Fruit fly (Drosophila melanogaster): ENCODE measurements around the gene CalpC.

CalpC gene

dm6 chrX:16275854-16276338 is 49.7 kb upstream of the CalpC start, which contains the start of the genes kat80 and Prosalpha4 (continued):
- TF ChIP-seq CG1832 (GFP tag; optimal IDR thresholded peaks at IDR 0.05) (no peak), ab (GFP tag; optimal IDR thresholded peaks at IDR 0.05) (no peak), CG8089 (GFP tag; optimal IDR thresholded peaks at IDR 0.05) (no peak), B-H2 (GFP tag; optimal IDR thresholded peaks at IDR 0.05) (peak; percentile 59), CG7745 (tag; optimal IDR thresholded peaks at IDR 0.05) (no peak), usp (GFP tag; optimal IDR thresholded peaks at IDR 0.05) (no peak), disco-r (GFP tag; optimal IDR thresholded peaks at IDR 0.05) (no peak), CG7928 (GFP tag; optimal IDR thresholded peaks at IDR 0.05) (peak; percentile 96), CG4282 (GFP tag; optimal IDR thresholded peaks at IDR 0.05) (no peak), scrt (GFP tag; optimal IDR thresholded peaks at IDR 0.05) (no peak), Dip2 (GFP tag; IDR thresholded peaks at IDR 0.05) (no peak), lov (optimal IDR thresholded peaks at IDR 0.05) (no peak), lov (GFP tag; IDR thresholded peaks at IDR 0.05) (no peak), CG42726 (GFP tag; IDR thresholded peaks at IDR 0.05; ENCODE audit: partially characterized antibody) (peak; percentile 41; the same call in 1 of the 2 replicates), CG11504 (tag; optimal IDR thresholded peaks at IDR 0.05) (peak; percentile 55), zen (tag; optimal IDR thresholded peaks at IDR 0.05) (peak; percentile 42), NfI (GFP tag; optimal IDR thresholded peaks at IDR 0.05) (peak; percentile 43), schlank (tag; optimal IDR thresholded peaks at IDR 0.05) (peak; percentile 24), zen2 (GFP tag; IDR thresholded peaks at IDR 0.05; ENCODE audit: partially characterized antibody) (no peak; the same call in 2 of the 3 replicates), tio (GFP tag; optimal IDR thresholded peaks at IDR 0.05) (no peak), CG32767 (GFP tag; IDR thresholded peaks at IDR 0.05) (no peak), BEAF-32 (GFP tag; optimal IDR thresholded peaks at IDR 0.05) (peak; percentile 75), jumu (GFP tag; optimal IDR thresholded peaks at IDR 0.05) (no peak), CG16813 (GFP tag; IDR thresholded peaks at IDR 0.05; ENCODE audit: partially characterized antibody) (peak; percentile 67), zf30C (GFP tag; optimal IDR thresholded peaks at IDR 0.05) (no peak), CG17361 (GFP tag; IDR thresholded peaks at IDR 0.05) (peak; percentile 56; the same call in 1 of the 3 replicates), Ssrp (tag; optimal IDR thresholded peaks at IDR 0.05) (peak; percentile 20), CG34422 (GFP tag; IDR thresholded peaks at IDR 0.05) (0 out of 3 replicates have a peak, but pooled peaks have one; percentile 52), CG3838 (GFP tag; optimal IDR thresholded peaks at IDR 0.05) (no peak), run (tag; optimal IDR thresholded peaks at IDR 0.05) (no peak), CG7987 (GFP tag; optimal IDR thresholded peaks at IDR 0.05) (no peak), peb (GFP tag; IDR thresholded peaks at IDR 0.05) (no peak), CG9797 (GFP tag; optimal IDR thresholded peaks at IDR 0.05) (peak; percentile 57), CG12391 (tag; optimal IDR thresholded peaks at IDR 0.05) (peak; percentile 65), CG2129 (GFP tag; IDR thresholded peaks at IDR 0.05; ENCODE audit: partially characterized antibody) (peak; percentile 40), Abd-B (GFP tag; optimal IDR thresholded peaks at IDR 0.05) (peak; percentile 5), Meics (GFP tag; optimal IDR thresholded peaks at IDR 0.05) (peak; percentile 45), hb (GFP tag; IDR thresholded peaks at IDR 0.05; ENCODE audit: partially characterized antibody) (0 out of 3 replicates have a peak, but pooled peaks have one; percentile 31), CG9817 (tag; optimal IDR thresholded peaks at IDR 0.05) (peak; percentile 29), CG3995 (GFP tag; optimal IDR thresholded peaks at IDR 0.05) (peak; percentile 96), tap (tag; optimal IDR thresholded peaks at IDR 0.05) (no peak), zfh1 (GFP tag; IDR thresholded peaks at IDR 0.05) (peak; percentile 27; the same call in 1 of the 3 replicates), hbn (GFP tag; IDR thresholded peaks at IDR 0.05; ENCODE audit: partially characterized antibody) (peak; percentile 48), Hey (tag; optimal IDR thresholded peaks at IDR 0.05) (no peak), CG10366 (GFP tag; IDR thresholded peaks at IDR 0.05) (peak; percentile 68; the same call in 1 of the 2 replicates), CG3847 (GFP tag; IDR thresholded peaks at IDR 0.05) (peak; percentile 34; the same call in 1 of the 2 replicates), inv (GFP tag; IDR thresholded peaks at IDR 0.05; ENCODE audit: partially characterized antibody) (peak; percentile 44; the same call in 1 of the 2 replicates), eyg (GFP tag; optimal IDR thresholded peaks at IDR 0.05) (no peak), tll (GFP tag; optimal IDR thresholded peaks at IDR 0.05) (no peak)
